Worm (Caenorhabditis elegans) whole organism, L2 larva: ENCODE results near the gene Y54F10BM.20.

Source experiments
- C34F6.9 ChIP-seq: fragments of 150-350 bp; optimal IDR thresholded peaks from 2 replicates; lab custom pipeline; 2014; ENCODE audit warnings: missing biosample characterization, missing genetic modification characterization
- F13H6.1 ChIP-seq: sonication (generic microtip); optimal IDR thresholded peaks from 2 replicates; lab custom pipeline; 2016; ENCODE audit warnings: missing genetic modification characterization, missing compliant biosample characterization
- R02D3.7 ChIP-seq: fragments of 150-350 bp; optimal IDR thresholded peaks from 2 replicates; lab custom pipeline; 2014; ENCODE audit warnings: missing biosample characterization, missing genetic modification characterization
- Y55F3AM.14 ChIP-seq: fragments of 200-800 bp; sonication (Bioruptor generic); optimal IDR thresholded peaks from 2 replicates; lab custom pipeline; 2018; ENCODE audit warnings: mild to moderate bottlenecking, missing genetic modification characterization, missing compliant biosample characterization
- alr-1 ChIP-seq: fragments of 150-350 bp; optimal IDR thresholded peaks from 2 replicates; lab custom pipeline; 2014; ENCODE audit warnings: missing biosample characterization, missing genetic modification characterization
- aly-2 ChIP-seq: fragments of 150-350 bp; optimal IDR thresholded peaks from 2 replicates; lab custom pipeline; 2014; ENCODE audit warnings: missing biosample characterization, missing genetic modification characterization
- blmp-1 ChIP-seq: sonication (generic microtip); optimal IDR thresholded peaks from 2 replicates; lab custom pipeline; 2017; ENCODE audit warnings: missing genetic modification characterization, mild to moderate bottlenecking, missing compliant biosample characterization, antibody characterized with exemption, moderate library complexity; ENCODE audit not compliant: insufficient read depth
- ceh-16 ChIP-seq: fragments of 150-350 bp; optimal IDR thresholded peaks from 2 replicates; lab custom pipeline; 2014; ENCODE audit warnings: missing biosample characterization, missing genetic modification characterization
- ceh-82 ChIP-seq: fragments of 150-350 bp; optimal IDR thresholded peaks from 2 replicates; lab custom pipeline; 2014; ENCODE audit warnings: missing biosample characterization, missing genetic modification characterization
- crh-2 ChIP-seq: sonication (generic microtip); optimal IDR thresholded peaks from 2 replicates; lab custom pipeline; 2017; ENCODE audit warnings: missing biosample characterization, missing genetic modification characterization
- dmd-4 ChIP-seq: sonication (generic microtip); optimal IDR thresholded peaks from 2 replicates; lab custom pipeline; 2017; ENCODE audit warnings: missing biosample characterization, missing genetic modification characterization
- elt-1 ChIP-seq: fragments of 150-350 bp; optimal IDR thresholded peaks from 2 replicates; lab custom pipeline; 2014; ENCODE audit warnings: missing biosample characterization, missing genetic modification characterization
- elt-3 ChIP-seq: sonication (generic microtip); optimal IDR thresholded peaks from 2 replicates; lab custom pipeline; 2017; ENCODE audit warnings: missing biosample characterization, missing genetic modification characterization
- fos-1 ChIP-seq: fragments of 150-350 bp; optimal IDR thresholded peaks from 2 replicates; lab custom pipeline; 2014; ENCODE audit warnings: missing biosample characterization, missing genetic modification characterization
- gmeb-1 ChIP-seq: fragments of 150-350 bp; optimal IDR thresholded peaks from 2 replicates; lab custom pipeline; 2014; ENCODE audit warnings: missing biosample characterization, missing genetic modification characterization
- lin-11 ChIP-seq: fragments of 150-350 bp; sonication (generic microtip); optimal IDR thresholded peaks from 2 replicates; lab custom pipeline; 2014; ENCODE audit warnings: missing biosample characterization, missing genetic modification characterization, inconsistent platforms, mixed read lengths
- lin-13 ChIP-seq: fragments of 150-350 bp; optimal IDR thresholded peaks from 2 replicates; lab custom pipeline; 2014; ENCODE audit warnings: missing biosample characterization, missing genetic modification reagents, missing genetic modification characterization
- lin-39 ChIP-seq: fragments of 150-350 bp; optimal IDR thresholded peaks from 2 replicates; lab custom pipeline; 2014; ENCODE audit warnings: missing biosample characterization, missing genetic modification reagents, missing genetic modification characterization
- lsy-2 ChIP-seq, 2 experiments: fragments of 150-350 bp in 1 of 2; sonication (generic microtip) in 1 of 2; optimal IDR thresholded peaks; 2 replicates each; lab custom pipeline; 2014 to 2017; ENCODE audit warnings: missing biosample characterization in 2 of 2, missing genetic modification characterization in 2 of 2
- mab-5 ChIP-seq: fragments of 150-350 bp; optimal IDR thresholded peaks from 2 replicates; lab custom pipeline; 2014; ENCODE audit warnings: missing biosample characterization, missing genetic modification characterization
- mbf-1 ChIP-seq: sonication (generic microtip); optimal IDR thresholded peaks from 2 replicates; lab custom pipeline; 2017; ENCODE audit warnings: missing biosample characterization, missing genetic modification characterization
- mdl-1 ChIP-seq, 2 experiments: fragments of 150-350 bp in 1 of 2; sonication (generic microtip) in 1 of 2; optimal IDR thresholded peaks; 2 replicates each; lab custom pipeline; 2017; ENCODE audit warnings: missing biosample characterization in 2 of 2, missing genetic modification characterization in 2 of 2
- nhr-10 ChIP-seq: sonication (generic microtip); optimal IDR thresholded peaks from 2 replicates; lab custom pipeline; 2017; ENCODE audit warnings: missing biosample characterization, missing genetic modification characterization
- nhr-11 ChIP-seq: fragments of 150-350 bp; optimal IDR thresholded peaks from 2 replicates; lab custom pipeline; 2014; ENCODE audit warnings: missing biosample characterization, missing genetic modification characterization
- nhr-12 ChIP-seq: fragments of 150-350 bp; optimal IDR thresholded peaks from 2 replicates; lab custom pipeline; 2014; ENCODE audit warnings: missing biosample characterization, missing genetic modification characterization
- nhr-129 ChIP-seq: fragments of 150-350 bp; optimal IDR thresholded peaks from 2 replicates; lab custom pipeline; 2014; ENCODE audit warnings: missing biosample characterization, missing genetic modification characterization
- nhr-21 ChIP-seq: fragments of 150-350 bp; optimal IDR thresholded peaks from 2 replicates; lab custom pipeline; 2014; ENCODE audit warnings: missing biosample characterization, missing genetic modification characterization
- nhr-23 ChIP-seq: fragments of 150-350 bp; optimal IDR thresholded peaks from 2 replicates; lab custom pipeline; 2014; ENCODE audit warnings: missing biosample characterization, missing genetic modification reagents, missing genetic modification characterization
- nhr-237 ChIP-seq: fragments of 150-350 bp; optimal IDR thresholded peaks from 2 replicates; lab custom pipeline; 2014; ENCODE audit warnings: missing biosample characterization, missing genetic modification characterization
- nhr-6 ChIP-seq: fragments of 150-350 bp; optimal IDR thresholded peaks from 2 replicates; lab custom pipeline; 2014; ENCODE audit warnings: missing biosample characterization, missing genetic modification characterization
- nhr-77 ChIP-seq: fragments of 150-350 bp; optimal IDR thresholded peaks from 2 replicates; lab custom pipeline; 2014; ENCODE audit warnings: missing biosample characterization, missing genetic modification characterization
- peb-1 ChIP-seq: fragments of 150-350 bp; optimal IDR thresholded peaks from 2 replicates; lab custom pipeline; 2014; ENCODE audit warnings: missing biosample characterization, missing genetic modification characterization
- sem-4 ChIP-seq: fragments of 150-350 bp; optimal IDR thresholded peaks from 2 replicates; lab custom pipeline; 2014; ENCODE audit warnings: missing biosample characterization, missing genetic modification reagents, missing genetic modification characterization
- skn-1 ChIP-seq: sonication (generic microtip); optimal IDR thresholded peaks from 2 replicates; lab custom pipeline; 2017; ENCODE audit warnings: missing biosample characterization, missing genetic modification characterization
- sma-3 ChIP-seq: sonication (generic microtip); optimal IDR thresholded peaks from 2 replicates; lab custom pipeline; 2016; ENCODE audit warnings: missing genetic modification reagents, missing genetic modification characterization, missing compliant biosample characterization
- sma-9 ChIP-seq, 2 experiments: fragments of 150-350 bp in 1 of 2; sonication (generic microtip) in 1 of 2; optimal IDR thresholded peaks; 2 replicates each; lab custom pipeline; 2014 to 2016; ENCODE audit warnings: missing genetic modification characterization in 2 of 2, mild to moderate bottlenecking in 1 of 2, missing biosample characterization in 1 of 2, missing compliant biosample characterization in 1 of 2, missing genetic modification reagents in 1 of 2, moderate library complexity in 1 of 2
- snpc-4 ChIP-seq: fragments of 150-350 bp; optimal IDR thresholded peaks from 2 replicates; lab custom pipeline; 2014; ENCODE audit warnings: missing biosample characterization, missing genetic modification characterization
- unc-39 ChIP-seq: fragments of 150-350 bp; optimal IDR thresholded peaks from 2 replicates; lab custom pipeline; 2014; ENCODE audit warnings: missing biosample characterization, missing genetic modification characterization
- unc-55 ChIP-seq: fragments of 150-350 bp; sonication (generic microtip); optimal IDR thresholded peaks from 3 replicates; lab custom pipeline; 2014; ENCODE audit warnings: missing biosample characterization, missing genetic modification reagents, missing genetic modification characterization
- unc-62 ChIP-seq: fragments of 150-350 bp; optimal IDR thresholded peaks from 2 replicates; lab custom pipeline; 2014; ENCODE audit warnings: missing biosample characterization, missing genetic modification reagents, missing genetic modification characterization
- zag-1 ChIP-seq: fragments of 150-350 bp; optimal IDR thresholded peaks from 2 replicates; lab custom pipeline; 2014; ENCODE audit warnings: missing biosample characterization, missing genetic modification characterization
- ztf-1 ChIP-seq: fragments of 200-800 bp; sonication (Bioruptor generic); conservative IDR thresholded peaks from 2 replicates; pipeline ENCODE4 v1.3.6; 2022; ENCODE audit warnings: missing genetic modification characterization, missing compliant biosample characterization
- ztf-11 ChIP-seq: sonication (generic microtip); optimal IDR thresholded peaks from 2 replicates; lab custom pipeline; 2017; ENCODE audit warnings: missing biosample characterization, missing genetic modification characterization
- ztf-4 ChIP-seq: fragments of 150-350 bp; optimal IDR thresholded peaks from 2 replicates; lab custom pipeline; 2014; ENCODE audit warnings: missing biosample characterization, missing genetic modification characterization

The Y54F10BM.20 gene

ce11 chrIII:2304867-2305266 lies 3.2 kb upstream of the Y54F10BM.20 start, which contains the start of gene Y54F10BM.9:
Y54F10BM.9 (minus strand) TSS chrIII:2304927.
- TF ChIP-seq blmp-1 (tag; lab: Kevin White, UChicago) (no peak), lsy-2 (tag; optimal IDR thresholded peaks at IDR 0.05; lab: Kevin White, UChicago) (peak in 1 of 2 experiments; percentile 38), unc-55 (GFP tag; lab: Kevin White, UChicago) (peak; percentile 70), nhr-129 (tag; lab: Kevin White, UChicago) (peak; percentile 59), sma-3 (no peak), fos-1 (tag; lab: Kevin White, UChicago) (no peak), R02D3.7 (tag; lab: Kevin White, UChicago) (no peak), nhr-11 (tag; lab: Kevin White, UChicago) (no peak), sem-4 (no peak), nhr-21 (tag; lab: Kevin White, UChicago) (no peak), lin-39 (tag; lab: Kevin White, UChicago) (no peak), F13H6.1 (tag; lab: Kevin White, UChicago) (no peak), elt-3 (tag; lab: Kevin White, UChicago) (no peak), nhr-12 (no peak), mdl-1 (tag; optimal IDR thresholded peaks at IDR 0.05; lab: Kevin White, UChicago) (no peak), C34F6.9 (tag; lab: Kevin White, UChicago) (peak; percentile 47), elt-1 (tag; lab: Kevin White, UChicago) (no peak), alr-1 (tag; lab: Kevin White, UChicago) (no peak), ztf-11 (no peak), nhr-23 (tag; lab: Kevin White, UChicago) (no peak), lin-11 (tag; lab: Kevin White, UChicago) (peak; percentile 47), sma-9 (GFP tag; optimal IDR thresholded peaks at IDR 0.05; lab: Kevin White, UChicago) (no peak), sma-9 (tag; optimal IDR thresholded peaks at IDR 0.05; lab: Kevin White, UChicago) (no peak), aly-2 (no peak)
- TF ChIP-seq, all 48 proteins: peak for 5

ce11 chrIII:2310996-2311395 lies 2.9 kb downstream of the Y54F10BM.20 start:
- TF ChIP-seq ztf-4 (no peak), elt-1 (tag; lab: Kevin White, UChicago) (no peak), mdl-1 (tag; optimal IDR thresholded peaks at IDR 0.05; lab: Kevin White, UChicago) (no peak), alr-1 (tag; lab: Kevin White, UChicago) (no peak), nhr-11 (tag; lab: Kevin White, UChicago) (no peak), zag-1 (tag; lab: Kevin White, UChicago) (no peak)

ce11 chrIII:2313985-2314494 lies 6.0 kb downstream of the Y54F10BM.20 start, which contains the start of the genes fbxa-66 and iffb-1:
fbxa-66 (minus strand) TSS chrIII:2314035.
iffb-1 (plus strand) TSS chrIII:2314436.
- TF ChIP-seq unc-39 (tag; lab: Kevin White, UChicago) (no peak), nhr-23 (tag; lab: Kevin White, UChicago) (no peak), skn-1 (no peak), lin-13 (GFP tag; lab: Kevin White, UChicago) (peak; percentile 5), nhr-77 (tag; lab: Kevin White, UChicago) (no peak), nhr-12 (no peak), dmd-4 (tag; lab: Kevin White, UChicago) (no peak), mab-5 (tag; lab: Kevin White, UChicago) (no peak), lsy-2 (tag; optimal IDR thresholded peaks at IDR 0.05; lab: Kevin White, UChicago) (peak; percentile 18 to 46), mdl-1 (tag; optimal IDR thresholded peaks at IDR 0.05; lab: Kevin White, UChicago) (no peak), C34F6.9 (tag; lab: Kevin White, UChicago) (peak; percentile 25), nhr-129 (tag; lab: Kevin White, UChicago) (no peak), ztf-4 (no peak), Y55F3AM.14 (no peak), snpc-4 (tag; lab: Kevin White, UChicago) (no peak), lin-11 (tag; lab: Kevin White, UChicago) (no peak), zag-1 (tag; lab: Kevin White, UChicago) (no peak), F13H6.1 (tag; lab: Kevin White, UChicago) (no peak), gmeb-1 (peak; percentile 23), crh-2 (tag; lab: Kevin White, UChicago) (no peak), ztf-1 (GFP tag; lab: Robert Waterston, UW) (no peak), unc-62 (GFP tag; lab: Kevin White, UChicago) (no peak), unc-55 (GFP tag; lab: Kevin White, UChicago) (peak; percentile 47), ceh-82 (tag; lab: Kevin White, UChicago) (no peak), nhr-237 (tag; lab: Kevin White, UChicago) (no peak), peb-1 (tag; lab: Kevin White, UChicago) (no peak), sem-4 (no peak), nhr-10 (no peak), blmp-1 (tag; lab: Kevin White, UChicago) (no peak), sma-3 (no peak), nhr-11 (tag; lab: Kevin White, UChicago) (no peak), ztf-11 (no peak), ceh-16 (tag; lab: Kevin White, UChicago) (no peak), nhr-6 (tag; lab: Kevin White, UChicago) (no peak), aly-2 (no peak), mbf-1 (tag; lab: Kevin White, UChicago) (no peak)
- TF ChIP-seq, all 48 proteins: peak for 5
